Fruit fly (Drosophila melanogaster): ENCODE measurements around the gene Dip-C.
A peak's percentile ranks its signal among the peaks of the same experiment; 100 is the strongest.

Dip-C gene

dm6 chr3R:12369135-12369792 lies 44.3 kb downstream of the Dip-C start, which contains the start of gene GstD1 (continued):
- TF ChIP-seq lov (optimal IDR thresholded peaks at IDR 0.05) (no peak), lov (GFP tag; IDR thresholded peaks at IDR 0.05) (0 out of 3 replicates have a peak, but pooled peaks have one; percentile 46), CG11093 (GFP tag; IDR thresholded peaks at IDR 0.05) (no peak), eyg (GFP tag; optimal IDR thresholded peaks at IDR 0.05) (no peak), psq (GFP tag; optimal IDR thresholded peaks at IDR 0.05) (no peak), CG12391 (tag; optimal IDR thresholded peaks at IDR 0.05) (peak; percentile 28), HHEX (GFP tag; optimal IDR thresholded peaks at IDR 0.05) (peak; percentile 47), zfh1 (GFP tag; IDR thresholded peaks at IDR 0.05) (no peak), ro (GFP tag; IDR thresholded peaks at IDR 0.05) (no peak), ems (GFP tag; optimal IDR thresholded peaks at IDR 0.05) (no peak), Myb (GFP tag; optimal IDR thresholded peaks at IDR 0.05) (peak; percentile 4), CG15514 (GFP tag; optimal IDR thresholded peaks at IDR 0.05) (peak; percentile 24), CG15601 (tag; optimal IDR thresholded peaks at IDR 0.05) (no peak), unpg (GFP tag; optimal IDR thresholded peaks at IDR 0.05) (no peak), CG11398 (GFP tag; optimal IDR thresholded peaks at IDR 0.05) (no peak), p53 (GFP tag; optimal IDR thresholded peaks at IDR 0.05) (no peak), fd3F (GFP tag; optimal IDR thresholded peaks at IDR 0.05) (peak; percentile 34), schlank (tag; optimal IDR thresholded peaks at IDR 0.05) (peak; percentile 15), CG3838 (GFP tag; optimal IDR thresholded peaks at IDR 0.05) (no peak), D (optimal IDR thresholded peaks at IDR 0.05) (no peak), D (GFP tag; optimal IDR thresholded peaks at IDR 0.05) (no peak), unc-4 (GFP tag; IDR thresholded peaks at IDR 0.05; ENCODE audit: partially characterized antibody) (0 out of 2 replicates have a peak, but pooled peaks have one; percentile 18), CG6683 (GFP tag; optimal IDR thresholded peaks at IDR 0.05) (no peak), Drgx (GFP tag; IDR thresholded peaks at IDR 0.05) (peak; percentile 78), onecut (GFP tag; IDR thresholded peaks at IDR 0.05) (peak; percentile 7; the same call in 1 of the 2 replicates), CTCF (GFP tag; optimal IDR thresholded peaks at IDR 0.05) (no peak), CG31388 (GFP tag; optimal IDR thresholded peaks at IDR 0.05) (no peak), D19A (tag; optimal IDR thresholded peaks at IDR 0.05) (peak; percentile 98), hth (optimal IDR thresholded peaks at IDR 0.05) (no peak), Sox102F (GFP tag; optimal IDR thresholded peaks at IDR 0.05) (peak; percentile 29), CG32532 (GFP tag; IDR thresholded peaks at IDR 0.05) (peak; percentile 40; the same call in 1 of the 2 replicates), CrebB (tag; optimal IDR thresholded peaks at IDR 0.05) (no peak), HmgD (GFP tag; optimal IDR thresholded peaks at IDR 0.05) (no peak), disco-r (GFP tag; optimal IDR thresholded peaks at IDR 0.05) (no peak), yki (optimal IDR thresholded peaks at IDR 0.05) (no peak), CG31224 (GFP tag; IDR thresholded peaks at IDR 0.05) (peak; percentile 17; the same call in 1 of the 2 replicates), Bteb2 (GFP tag; optimal IDR thresholded peaks at IDR 0.05) (no peak), CG6175 (GFP tag; IDR thresholded peaks at IDR 0.05) (peak; percentile 92), sima (GFP tag; optimal IDR thresholded peaks at IDR 0.05) (no peak), cg (GFP tag; optimal IDR thresholded peaks at IDR 0.05) (peak; percentile 76), Nf-YA (GFP tag; IDR thresholded peaks at IDR 0.05) (no peak), Six4 (GFP tag; optimal IDR thresholded peaks at IDR 0.05) (peak; percentile 33), gfzf (GFP tag; optimal IDR thresholded peaks at IDR 0.05) (no peak), CG17912 (GFP tag; optimal IDR thresholded peaks at IDR 0.05) (no peak), maf-S (GFP tag; optimal IDR thresholded peaks at IDR 0.05) (no peak), shn (GFP tag; optimal IDR thresholded peaks at IDR 0.05) (peak; percentile 44), CG10267 (tag; optimal IDR thresholded peaks at IDR 0.05) (peak; percentile 32), CG7987 (GFP tag; optimal IDR thresholded peaks at IDR 0.05) (no peak), CG10959 (GFP tag; IDR thresholded peaks at IDR 0.05) (no peak), wdn (GFP tag; IDR thresholded peaks at IDR 0.05) (no peak; the same call in 1 of the 2 replicates), fru (optimal IDR thresholded peaks at IDR 0.05) (no peak), nau (GFP tag; optimal IDR thresholded peaks at IDR 0.05) (peak; percentile 6), CG8281 (tag; optimal IDR thresholded peaks at IDR 0.05) (no peak)
